Worm (Caenorhabditis elegans) whole organism, late embryonic: Measurements from ENCODE around the gene Y113G7A.14.

ENCODE experiments used
- C38D4.7 ChIP-seq: fragments of 200-800 bp; sonication (Bioruptor generic); optimal IDR thresholded peaks from 2 replicates; lab custom pipeline; 2018; ENCODE audit warnings: mild to moderate bottlenecking, missing genetic modification characterization, moderate library complexity, missing compliant biosample characterization
- F13H6.1 ChIP-seq: sonication (generic microtip); optimal IDR thresholded peaks from 2 replicates; lab custom pipeline; 2016; ENCODE audit warnings: missing genetic modification characterization, missing compliant biosample characterization
- K02D7.2 ChIP-seq: sonication (generic microtip); optimal IDR thresholded peaks from 2 replicates; lab custom pipeline; 2017; ENCODE audit warnings: mild to moderate bottlenecking, missing genetic modification characterization, missing compliant biosample characterization
- Y22D7AL.16 ChIP-seq: sonication (generic microtip); optimal IDR thresholded peaks from 2 replicates; lab custom pipeline; 2016; ENCODE audit warnings: missing genetic modification characterization, missing compliant biosample characterization
- ceh-18 ChIP-seq: sonication (generic microtip); optimal IDR thresholded peaks from 2 replicates; lab custom pipeline; 2016; ENCODE audit warnings: missing genetic modification characterization, missing compliant biosample characterization
- ceh-19 ChIP-seq: fragments of 200-800 bp; sonication (Bioruptor generic); optimal IDR thresholded peaks from 2 replicates; lab custom pipeline; 2018; ENCODE audit warnings: mild to moderate bottlenecking, missing genetic modification characterization, missing compliant biosample characterization
- ceh-2 ChIP-seq: sonication (generic microtip); optimal IDR thresholded peaks from 2 replicates; lab custom pipeline; 2016; ENCODE audit warnings: missing genotype, missing genetic modification characterization, missing compliant biosample characterization
- ceh-22 ChIP-seq: sonication (generic microtip); optimal IDR thresholded peaks from 2 replicates; lab custom pipeline; 2017; ENCODE audit warnings: missing biosample characterization, missing genetic modification characterization
- ceh-24 ChIP-seq: sonication (generic microtip); optimal IDR thresholded peaks from 2 replicates; lab custom pipeline; 2016; ENCODE audit warnings: mild to moderate bottlenecking, missing genetic modification characterization, missing compliant biosample characterization
- ceh-31 ChIP-seq: sonication (generic microtip); optimal IDR thresholded peaks from 2 replicates; lab custom pipeline; 2016; ENCODE audit warnings: missing genetic modification characterization, missing compliant biosample characterization
- ceh-34 ChIP-seq: sonication (generic microtip); optimal IDR thresholded peaks from 2 replicates; lab custom pipeline; 2016; ENCODE audit warnings: mild to moderate bottlenecking, missing genetic modification characterization, missing compliant biosample characterization
- ceh-45 ChIP-seq: fragments of 200-800 bp; sonication (Bioruptor generic); IDR thresholded peaks from 2 replicates; pipeline ENCODE4 v1.3.6; 2022; ENCODE audit warnings: missing genetic modification reagents, missing genetic modification characterization, missing compliant biosample characterization
- ceh-9 ChIP-seq: sonication (generic microtip); optimal IDR thresholded peaks from 2 replicates; lab custom pipeline; 2016; ENCODE audit warnings: mild to moderate bottlenecking, missing genetic modification characterization, inconsistent platforms, missing compliant biosample characterization
- dmd-4 ChIP-seq: sonication (generic microtip); optimal IDR thresholded peaks from 2 replicates; lab custom pipeline; 2016; ENCODE audit warnings: borderline replicate concordance, missing genetic modification characterization, missing compliant biosample characterization
- elt-2 ChIP-seq: sonication (generic microtip); optimal IDR thresholded peaks from 2 replicates; lab custom pipeline; 2016; ENCODE audit warnings: missing genetic modification reagents, missing genetic modification characterization, missing compliant biosample characterization
- ets-4 ChIP-seq: sonication (generic microtip); optimal IDR thresholded peaks from 2 replicates; lab custom pipeline; 2016; ENCODE audit warnings: missing genetic modification characterization, missing compliant biosample characterization
- eyg-1 ChIP-seq: sonication (generic microtip); optimal IDR thresholded peaks from 2 replicates; lab custom pipeline; 2016; ENCODE audit warnings: missing genotype, missing genetic modification characterization, missing compliant biosample characterization
- fkh-6 ChIP-seq: sonication (generic microtip); optimal IDR thresholded peaks from 2 replicates; lab custom pipeline; 2016; ENCODE audit warnings: missing genetic modification characterization, missing compliant biosample characterization
- gmeb-2 ChIP-seq: sonication (generic microtip); optimal IDR thresholded peaks from 2 replicates; lab custom pipeline; 2016; ENCODE audit warnings: missing genetic modification characterization, inconsistent platforms, missing compliant biosample characterization
- hlh-13 ChIP-seq: fragments of 200-800 bp; sonication (Bioruptor generic); optimal IDR thresholded peaks from 2 replicates; lab custom pipeline; 2018; ENCODE audit warnings: mild to moderate bottlenecking, missing genetic modification characterization, missing compliant biosample characterization
- hlh-15 ChIP-seq: sonication (generic microtip); optimal IDR thresholded peaks from 2 replicates; lab custom pipeline; 2016; ENCODE audit warnings: missing genetic modification characterization, missing compliant biosample characterization
- hlh-30 ChIP-seq: sonication (generic microtip); optimal IDR thresholded peaks from 2 replicates; lab custom pipeline; 2017; ENCODE audit warnings: antibody characterized with exemption, missing genetic modification characterization, missing compliant biosample characterization; ENCODE audit not compliant: insufficient read depth
- hlh-6 ChIP-seq: sonication (generic microtip); optimal IDR thresholded peaks from 2 replicates; lab custom pipeline; 2016; ENCODE audit warnings: missing genotype, missing genetic modification characterization, missing compliant biosample characterization
- lim-6 ChIP-seq: sonication (generic microtip); optimal IDR thresholded peaks from 2 replicates; lab custom pipeline; 2016; ENCODE audit warnings: missing genetic modification characterization, missing compliant biosample characterization
- lin-11 ChIP-seq: fragments of 200-800 bp; sonication (Bioruptor generic); optimal IDR thresholded peaks from 2 replicates; lab custom pipeline; 2018; ENCODE audit warnings: mild to moderate bottlenecking, missing genetic modification characterization, missing compliant biosample characterization
- mec-3 ChIP-seq: sonication (generic microtip); optimal IDR thresholded peaks from 2 replicates; lab custom pipeline; 2016; ENCODE audit warnings: borderline replicate concordance, missing genetic modification characterization, missing compliant biosample characterization
- nhr-232 ChIP-seq: sonication (generic microtip); optimal IDR thresholded peaks from 2 replicates; lab custom pipeline; 2016; ENCODE audit warnings: missing genetic modification characterization, missing compliant biosample characterization
- odd-2 ChIP-seq: sonication (generic microtip); optimal IDR thresholded peaks from 2 replicates; lab custom pipeline; 2017; ENCODE audit warnings: antibody characterized with exemption, mild to moderate bottlenecking, missing genetic modification characterization, missing compliant biosample characterization
- pha-2 ChIP-seq: sonication (generic microtip); optimal IDR thresholded peaks from 2 replicates; lab custom pipeline; 2017; ENCODE audit warnings: mild to moderate bottlenecking, missing genetic modification characterization, missing compliant biosample characterization
- ref-2 ChIP-seq: sonication (generic microtip); optimal IDR thresholded peaks from 2 replicates; lab custom pipeline; 2016; ENCODE audit warnings: missing genetic modification characterization, missing compliant biosample characterization
- rnt-1 ChIP-seq: sonication (generic microtip); optimal IDR thresholded peaks from 2 replicates; lab custom pipeline; 2016; ENCODE audit warnings: missing genetic modification characterization, missing compliant biosample characterization
- sdc-2 ChIP-seq: sonication (generic microtip); optimal IDR thresholded peaks from 2 replicates; lab custom pipeline; 2016; ENCODE audit warnings: missing genotype, missing genetic modification characterization, missing compliant biosample characterization
- sox-2 ChIP-seq: fragments of 200-800 bp; sonication (Bioruptor generic); IDR thresholded peaks from 2 replicates; pipeline ENCODE4 v1.3.6; 2022; ENCODE audit warnings: missing genetic modification reagents, missing genetic modification characterization, missing compliant biosample characterization
- sox-4 ChIP-seq: sonication (generic microtip); optimal IDR thresholded peaks from 2 replicates; lab custom pipeline; 2017; ENCODE audit warnings: mild to moderate bottlenecking, missing genetic modification characterization, inconsistent platforms, missing compliant biosample characterization
- syd-9 ChIP-seq: sonication (generic microtip); optimal IDR thresholded peaks from 2 replicates; lab custom pipeline; 2016; ENCODE audit warnings: mild to moderate bottlenecking, missing genetic modification characterization, moderate library complexity, missing compliant biosample characterization
- tbx-2 ChIP-seq: sonication (generic microtip); optimal IDR thresholded peaks from 2 replicates; lab custom pipeline; 2016; ENCODE audit warnings: missing genetic modification characterization, missing compliant biosample characterization
- tbx-7 ChIP-seq: sonication (generic microtip); optimal IDR thresholded peaks from 2 replicates; lab custom pipeline; 2016; ENCODE audit warnings: missing genotype, missing genetic modification characterization, missing compliant biosample characterization
- ttx-3 ChIP-seq: sonication (generic microtip); optimal IDR thresholded peaks from 2 replicates; lab custom pipeline; 2016; ENCODE audit warnings: missing genetic modification reagents, missing genetic modification characterization, missing compliant biosample characterization
- unc-42 ChIP-seq: sonication (generic microtip); optimal IDR thresholded peaks from 2 replicates; lab custom pipeline; 2016; ENCODE audit warnings: missing genotype, missing genetic modification characterization, missing compliant biosample characterization
- unc-55 ChIP-seq: sonication (generic microtip); optimal IDR thresholded peaks from 2 replicates; lab custom pipeline; 2017; ENCODE audit warnings: missing biosample characterization, missing genetic modification reagents, missing genetic modification characterization

The Y113G7A.14 gene

ce11 chrV:20147662-20148245, 9.5 kb upstream of the Y113G7A.14 start, which contains the start of gene Y113G7A.13:
Gene Y113G7A.13, plus strand, starts transcription at chrV:20148195.
- TF ChIP-seq elt-2 (tag; lab: Kevin White, UChicago) (peak; percentile 42), ets-4 (no peak), mec-3 (tag; lab: Kevin White, UChicago) (no peak)

- no peak for TF ChIP-seq ceh-18
- TF ChIP-seq ceh-34 (tag; lab: Kevin White, UChicago): no peak
- no peak for TF ChIP-seq ceh-9
- TF ChIP-seq mec-3 (tag; lab: Kevin White, UChicago): no peak
- TF ChIP-seq F13H6.1 (tag; lab: Kevin White, UChicago): no peak
- TF ChIP-seq ceh-24 (tag; lab: Kevin White, UChicago): no peak
- no peak for TF ChIP-seq pha-2 (tag; lab: Kevin White, UChicago)
- no peak for TF ChIP-seq dmd-4 (tag; lab: Kevin White, UChicago)
- no peak for TF ChIP-seq ceh-22 (tag; lab: Kevin White, UChicago)
- TF ChIP-seq, all 69 proteins: peak for 0
Observed at ce11 chrV:20143711-20144110, 5.5 kb upstream of the Y113G7A.14 start.

- TF ChIP-seq hlh-6 (tag; lab: Kevin White, UChicago): no peak
- no peak for TF ChIP-seq tbx-7 (tag; lab: Kevin White, UChicago)
- no peak for TF ChIP-seq hlh-15
- TF ChIP-seq sox-2 (GFP tag; lab: Robert Waterston, UW): no peak
- TF ChIP-seq ceh-31: no peak
- no peak for TF ChIP-seq hlh-13 (GFP tag; lab: Kevin White, UChicago)
- TF ChIP-seq sdc-2 (tag; lab: Kevin White, UChicago): no peak
- TF ChIP-seq ref-2 (tag; lab: Kevin White, UChicago): no peak
- TF ChIP-seq ttx-3 (tag; lab: Kevin White, UChicago): no peak
- no peak for TF ChIP-seq F13H6.1 (tag; lab: Kevin White, UChicago)
- TF ChIP-seq elt-2 (tag; lab: Kevin White, UChicago): no peak
- TF ChIP-seq unc-42 (tag; lab: Kevin White, UChicago): no peak
- TF ChIP-seq lim-6 (tag; lab: Kevin White, UChicago): no peak
- TF ChIP-seq gmeb-2 (tag; lab: Kevin White, UChicago): no peak
- TF ChIP-seq C38D4.7 (GFP tag; lab: Kevin White, UChicago): no peak
- no peak for TF ChIP-seq sox-4 (tag; lab: Kevin White, UChicago)
- TF ChIP-seq rnt-1 (tag; lab: Kevin White, UChicago): no peak
- TF ChIP-seq eyg-1 (tag; lab: Kevin White, UChicago): no peak
- TF ChIP-seq unc-55 (GFP tag; lab: Kevin White, UChicago): no peak
- no peak for TF ChIP-seq ceh-18
Observed at ce11 chrV:20142285-20142684, 4.0 kb upstream of the Y113G7A.14 start, which contains the start of gene Y113G7A.12. Gene Y113G7A.12, plus strand, starts transcription at chrV:20142585.

ce11 chrV:20135247-20135646, 3.0 kb downstream of the Y113G7A.14 start, which contains the start of gene Y113G7A.22:
Gene Y113G7A.22, minus strand, starts transcription at chrV:20135347.
- TF ChIP-seq nhr-232 (tag; lab: Kevin White, UChicago): no peak
- TF ChIP-seq lin-11 (tag; lab: Kevin White, UChicago): no peak
- TF ChIP-seq elt-2 (tag; lab: Kevin White, UChicago): no peak
- TF ChIP-seq ceh-2 (tag; lab: Kevin White, UChicago): no peak
- TF ChIP-seq ceh-22 (tag; lab: Kevin White, UChicago): no peak
- TF ChIP-seq ceh-19 (GFP tag; lab: Kevin White, UChicago): no peak
- no peak for TF ChIP-seq dmd-4 (tag; lab: Kevin White, UChicago)
- no peak for TF ChIP-seq ceh-18
- no peak for TF ChIP-seq lim-6 (tag; lab: Kevin White, UChicago)

ce11 chrV:20134797-20135196, 3.5 kb downstream of the Y113G7A.14 start:
- TF ChIP-seq hlh-30 (tag; lab: Kevin White, UChicago) (no peak), ttx-3 (tag; lab: Kevin White, UChicago) (no peak), ceh-45 (GFP tag; lab: Robert Waterston, UW) (no peak), K02D7.2 (no peak), tbx-2 (tag; lab: Kevin White, UChicago) (no peak), sox-4 (tag; lab: Kevin White, UChicago) (no peak), fkh-6 (no peak), Y22D7AL.16 (tag; lab: Kevin White, UChicago) (no peak), ceh-24 (tag; lab: Kevin White, UChicago) (no peak), dmd-4 (tag; lab: Kevin White, UChicago) (no peak), syd-9 (tag; lab: Kevin White, UChicago) (no peak), hlh-6 (tag; lab: Kevin White, UChicago) (no peak), odd-2 (no peak), mec-3 (tag; lab: Kevin White, UChicago) (no peak)
- TF ChIP-seq, all 69 proteins: peak for 0
